Worm (Caenorhabditis elegans) whole organism, L2 larva: ENCODE data around the gene sodh-2.

Experiments used
- alr-1 ChIP-seq: fragments of 150-350 bp; optimal IDR thresholded peaks from 2 replicates; lab custom pipeline; 2014; ENCODE audit warnings: missing biosample characterization, missing genetic modification characterization
- elt-1 ChIP-seq: fragments of 150-350 bp; optimal IDR thresholded peaks from 2 replicates; lab custom pipeline; 2014; ENCODE audit warnings: missing biosample characterization, missing genetic modification characterization
- elt-3 ChIP-seq: sonication (generic microtip); optimal IDR thresholded peaks from 2 replicates; lab custom pipeline; 2017; ENCODE audit warnings: missing biosample characterization, missing genetic modification characterization
- nhr-25 ChIP-seq: fragments of 150-350 bp; sonication (generic microtip); optimal IDR thresholded peaks from 3 replicates; lab custom pipeline; 2014; ENCODE audit warnings: missing biosample characterization, missing genetic modification characterization
- peb-1 ChIP-seq: fragments of 150-350 bp; optimal IDR thresholded peaks from 2 replicates; lab custom pipeline; 2014; ENCODE audit warnings: missing biosample characterization, missing genetic modification characterization
- snpc-4 ChIP-seq: fragments of 150-350 bp; optimal IDR thresholded peaks from 2 replicates; lab custom pipeline; 2014; ENCODE audit warnings: missing biosample characterization, missing genetic modification characterization

DNA sequence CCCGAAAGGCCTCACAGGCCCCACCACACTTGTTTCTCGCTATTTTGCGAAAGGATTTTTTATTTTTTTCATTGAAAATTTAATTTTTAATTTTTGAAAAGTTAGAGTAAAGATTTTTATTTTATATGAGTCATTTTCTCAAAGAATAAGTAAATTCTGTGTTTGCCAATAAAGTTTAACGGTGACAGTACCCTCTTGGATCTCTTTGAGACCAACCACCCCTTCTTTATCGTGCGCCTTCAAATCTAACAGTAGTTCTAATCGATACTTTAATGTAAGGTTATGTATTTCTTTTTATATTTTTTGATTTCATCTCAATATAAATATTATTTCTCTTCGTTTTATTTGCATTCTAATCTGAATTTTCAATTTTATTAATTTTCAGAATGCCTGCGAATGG, 45.6 kb downstream of the sodh-2 start, which contains the start of gene hmp-1:
- TF ChIP-seq elt-1 (tag; lab: Kevin White, UChicago): no peak
- TF ChIP-seq alr-1 (tag; lab: Kevin White, UChicago): no peak
- no peak for TF ChIP-seq peb-1 (tag; lab: Kevin White, UChicago)
- no peak for TF ChIP-seq elt-3 (tag; lab: Kevin White, UChicago)
- TF ChIP-seq snpc-4 (tag; lab: Kevin White, UChicago): no peak
- TF ChIP-seq nhr-25 (tag; lab: Kevin White, UChicago): no peak
